Fruit fly (Drosophila melanogaster) whole organism, embryonic: Measurements from ENCODE around the gene Lcp65Ac.

Source experiments
- CG10209 ChIP-seq: fragments of 200-800 bp; sonication (Bioruptor generic); optimal IDR thresholded peaks from 3 replicates; lab custom pipeline; 2017; ENCODE audit warnings: missing biosample characterization, mild to moderate bottlenecking, missing genetic modification characterization, missing genetic modification reagents
- CG11560 ChIP-seq: fragments of 200-800 bp; sonication (Bioruptor generic); IDR thresholded peaks from 3 replicates; pipeline ENCODE4 v1.3.6; 2022; ENCODE audit warnings: missing biosample characterization, missing genetic modification characterization
- CG11696 ChIP-seq: fragments of 200-800 bp; sonication (Bioruptor generic); IDR thresholded peaks from 2 replicates; pipeline ENCODE4 v1.3.6; 2022; ENCODE audit warnings: missing biosample characterization, missing genetic modification characterization
- CG12155 ChIP-seq: fragments of 200-800 bp; sonication (Bioruptor generic); optimal IDR thresholded peaks from 3 replicates; lab custom pipeline; 2016; ENCODE audit warnings: missing biosample characterization, missing genetic modification characterization
- CG12219 ChIP-seq: fragments of 200-800 bp; sonication (Bioruptor generic); optimal IDR thresholded peaks from 3 replicates; lab custom pipeline; 2018; ENCODE audit warnings: missing biosample characterization, mild to moderate bottlenecking, missing genetic modification characterization
- CG12744 ChIP-seq: fragments of 200-800 bp; sonication (Bioruptor generic); optimal IDR thresholded peaks from 2 replicates; lab custom pipeline; 2016; ENCODE audit warnings: missing biosample characterization, missing genetic modification characterization
- CG13894 ChIP-seq: fragments of 200-800 bp; sonication (Bioruptor generic); optimal IDR thresholded peaks from 3 replicates; lab custom pipeline; 2018; ENCODE audit warnings: missing biosample characterization, mild to moderate bottlenecking, missing genetic modification characterization, moderate library complexity
- CG16863 ChIP-seq: fragments of 200-800 bp; sonication (Bioruptor generic); optimal IDR thresholded peaks from 3 replicates; lab custom pipeline; 2016; ENCODE audit warnings: missing biosample characterization, missing genetic modification characterization
- CG17912 ChIP-seq: fragments of 200-800 bp; sonication (Bioruptor generic); optimal IDR thresholded peaks from 2 replicates; lab custom pipeline; 2018; ENCODE audit warnings: missing biosample characterization, mild to moderate bottlenecking, missing genetic modification characterization
- CG31365 ChIP-seq: fragments of 200-800 bp; sonication (Bioruptor generic); optimal IDR thresholded peaks from 2 replicates; lab custom pipeline; 2018; ENCODE audit warnings: missing biosample characterization, mild to moderate bottlenecking, missing genetic modification characterization
- CG3407 ChIP-seq: fragments of 200-800 bp; sonication (Bioruptor generic); optimal IDR thresholded peaks from 2 replicates; lab custom pipeline; 2018; ENCODE audit warnings: missing biosample characterization, mild to moderate bottlenecking, missing genetic modification characterization
- CG3726 ChIP-seq: fragments of 200-800 bp; sonication (Bioruptor generic); IDR thresholded peaks from 3 replicates; pipeline ENCODE4, ENCODE4 v1.3.6; 2022; ENCODE audit warnings: missing biosample characterization, missing genetic modification characterization
- CG5180 ChIP-seq: fragments of 200-800 bp; sonication (Bioruptor generic); optimal IDR thresholded peaks from 3 replicates; lab custom pipeline; 2017; ENCODE audit warnings: missing biosample characterization, missing genetic modification characterization, mild to moderate bottlenecking, moderate library complexity, missing genetic modification reagents
- CG7987 ChIP-seq: fragments of 200-800 bp; sonication (Bioruptor generic); optimal IDR thresholded peaks from 2 replicates; lab custom pipeline; 2018; ENCODE audit warnings: missing biosample characterization, mild to moderate bottlenecking, missing genetic modification characterization, moderate library complexity
- CoRest ChIP-seq: fragments of 200-800 bp; sonication (Bioruptor generic); optimal IDR thresholded peaks from 3 replicates; lab custom pipeline; 2018; ENCODE audit warnings: missing biosample characterization, mild to moderate bottlenecking, missing genetic modification characterization, moderate library complexity
- D ChIP-seq, 2 experiments: fragments of 200-800 bp in 1 of 2; fragments of >200 bp in 1 of 2; sonication (Bioruptor generic) in 1 of 2; optimal IDR thresholded peaks; 2 replicates in 1 of 2; 3 replicates in 1 of 2; lab custom pipeline; 2017; ENCODE audit warnings: mild to moderate bottlenecking in 1 of 2, missing biosample characterization in 1 of 2, missing genetic modification characterization in 1 of 2, missing genetic modification reagents in 1 of 2
- Dbx ChIP-seq: fragments of 200-800 bp; sonication (Bioruptor generic); IDR thresholded peaks from 3 replicates; pipeline ENCODE4 v1.3.6; 2022; ENCODE audit warnings: missing biosample characterization, missing genetic modification characterization
- Deaf1 ChIP-seq: fragments of 200-800 bp; optimal IDR thresholded peaks from 3 replicates; lab custom pipeline; 2019; ENCODE audit warnings: missing biosample characterization, mild to moderate bottlenecking, missing genetic modification characterization, moderate library complexity
- Ets65A ChIP-seq: fragments of 200-800 bp; sonication (Bioruptor generic); peaks from one replicate; lab custom pipeline; 2016; ENCODE audit warnings: missing biosample characterization, missing genetic modification characterization
- Max ChIP-seq: fragments of 200-800 bp; sonication (Bioruptor generic); optimal IDR thresholded peaks from 2 replicates; lab custom pipeline; 2016; ENCODE audit warnings: missing biosample characterization, mild to moderate bottlenecking, missing genetic modification characterization
- Med ChIP-seq: fragments of 200-800 bp; sonication (Bioruptor generic); peaks from one replicate; lab custom pipeline; 2016; ENCODE audit warnings: missing biosample characterization, missing genetic modification characterization, mild to moderate bottlenecking, inconsistent platforms, moderate library complexity
- Mes4 ChIP-seq: fragments of 200-800 bp; sonication (Bioruptor generic); optimal IDR thresholded peaks from 2 replicates; lab custom pipeline; 2016; ENCODE audit warnings: missing biosample characterization, missing genetic modification characterization
- Nf-YB ChIP-seq: fragments of 200-800 bp; sonication (Bioruptor generic); optimal IDR thresholded peaks from 3 replicates; lab custom pipeline; 2019; ENCODE audit warnings: missing biosample characterization, mild to moderate bottlenecking, missing genetic modification characterization, moderate library complexity
- Nf-YC ChIP-seq: fragments of 200-800 bp; optimal IDR thresholded peaks from 3 replicates; lab custom pipeline; 2019; ENCODE audit warnings: missing biosample characterization, mild to moderate bottlenecking, missing genetic modification characterization, moderate library complexity
- Oaz ChIP-seq: fragments of 200-800 bp; sonication (Bioruptor generic); IDR thresholded peaks from 2 replicates; pipeline ENCODE4 v1.3.6; 2022; ENCODE audit warnings: missing biosample characterization, missing genetic modification characterization
- Side ChIP-seq: fragments of 200-800 bp; sonication (Bioruptor generic); optimal IDR thresholded peaks from 2 replicates; lab custom pipeline; 2016; ENCODE audit warnings: missing biosample characterization, missing genetic modification characterization
- TFAM ChIP-seq: fragments of 200-800 bp; sonication (Bioruptor generic); optimal IDR thresholded peaks from 2 replicates; lab custom pipeline; 2017; ENCODE audit warnings: missing biosample characterization, missing genetic modification characterization, inconsistent platforms
- ab ChIP-seq: fragments of 200-800 bp; sonication (Bioruptor generic); optimal IDR thresholded peaks from 2 replicates; lab custom pipeline; 2016; ENCODE audit warnings: missing biosample characterization, missing genetic modification characterization
- ash1 ChIP-seq: fragments of 200-800 bp; sonication (Bioruptor generic); optimal IDR thresholded peaks from 2 replicates; lab custom pipeline; 2018; ENCODE audit warnings: missing biosample characterization, mild to moderate bottlenecking, missing genetic modification characterization
- bigmax ChIP-seq: fragments of 200-800 bp; sonication (Bioruptor generic); optimal IDR thresholded peaks from 2 replicates; lab custom pipeline; 2018; ENCODE audit warnings: missing biosample characterization, mild to moderate bottlenecking, missing genetic modification characterization
- chinmo ChIP-seq: fragments of 200-800 bp; sonication (Bioruptor generic); IDR thresholded peaks from 4 replicates; pipeline ENCODE4 v1.3.6; 2022; ENCODE audit warnings: missing biosample characterization, missing genetic modification characterization; ENCODE audit not compliant: partially characterized antibody
- ci ChIP-seq: fragments of 200-800 bp; sonication (Bioruptor generic); IDR thresholded peaks from 3 replicates; pipeline ENCODE4 v1.3.6; 2022; ENCODE audit warnings: missing biosample characterization, missing genetic modification characterization
- dan ChIP-seq: fragments of 200-800 bp; sonication (Bioruptor generic); IDR thresholded peaks from 2 replicates; pipeline ENCODE4 v1.3.6; 2022; ENCODE audit warnings: missing biosample characterization, missing genetic modification characterization
- disco-r ChIP-seq: fragments of 200-800 bp; sonication (Bioruptor generic); optimal IDR thresholded peaks from 2 replicates; lab custom pipeline; 2016; ENCODE audit warnings: missing biosample characterization, missing genetic modification characterization
- ewg ChIP-seq: fragments of 200-800 bp; sonication (Bioruptor generic); optimal IDR thresholded peaks from 3 replicates; lab custom pipeline; 2017; ENCODE audit warnings: mild to moderate bottlenecking, missing biosample characterization, missing genetic modification reagents, missing genetic modification characterization
- grn ChIP-seq: fragments of 200-800 bp; sonication (Bioruptor generic); optimal IDR thresholded peaks from 3 replicates; lab custom pipeline; 2017; ENCODE audit warnings: missing biosample characterization, missing genetic modification characterization
- lov ChIP-seq, 2 experiments: fragments of 200-800 bp in 1 of 2; fragments of >200 bp in 1 of 2; sonication (Bioruptor generic) in 1 of 2; IDR thresholded peaks in 1 of 2; optimal IDR thresholded peaks in 1 of 2; 2 replicates in 1 of 2; 3 replicates in 1 of 2; pipeline versions ENCODE4 v1.3.6 to Lab custom; 2017 to 2022; ENCODE audit warnings: missing biosample characterization in 1 of 2, missing genetic modification characterization in 1 of 2
- nerfin-1 ChIP-seq: fragments of 200-800 bp; sonication (Bioruptor generic); optimal IDR thresholded peaks from 3 replicates; lab custom pipeline; 2019; ENCODE audit warnings: missing biosample characterization, mild to moderate bottlenecking, missing genetic modification characterization, moderate library complexity
- onecut ChIP-seq: fragments of 200-800 bp; sonication (Bioruptor generic); IDR thresholded peaks from 2 replicates; pipeline ENCODE4 v1.3.6; 2022; ENCODE audit warnings: missing biosample characterization, missing genetic modification characterization
- p53 ChIP-seq: fragments of 200-800 bp; sonication (Bioruptor generic); optimal IDR thresholded peaks from 2 replicates; lab custom pipeline; 2016; ENCODE audit warnings: missing biosample characterization, missing genetic modification characterization
- scrt ChIP-seq: fragments of 200-800 bp; sonication (Bioruptor generic); optimal IDR thresholded peaks from 2 replicates; lab custom pipeline; 2018; ENCODE audit warnings: missing biosample characterization, mild to moderate bottlenecking, missing genetic modification characterization, moderate library complexity
- seq ChIP-seq: fragments of 200-800 bp; sonication (Bioruptor generic); IDR thresholded peaks from 2 replicates; pipeline ENCODE4 v1.3.6; 2022; ENCODE audit warnings: missing biosample characterization, missing genetic modification characterization
- so ChIP-seq: fragments of 200-800 bp; sonication (Bioruptor generic); IDR thresholded peaks from 3 replicates; pipeline ENCODE4 v1.3.6; 2022; ENCODE audit warnings: missing biosample characterization, missing genetic modification characterization
- sr ChIP-seq: fragments of 200-800 bp; sonication (Bioruptor generic); IDR thresholded peaks from 3 replicates; pipeline ENCODE4 v1.3.6; 2022; ENCODE audit warnings: missing biosample characterization, missing genetic modification characterization
- tup ChIP-seq: fragments of 200-800 bp; sonication (Bioruptor generic); optimal IDR thresholded peaks from 2 replicates; lab custom pipeline; 2016; ENCODE audit warnings: missing biosample characterization, mild to moderate bottlenecking, missing genetic modification characterization, moderate library complexity
- vfl ChIP-seq: fragments of 200-800 bp; sonication (Bioruptor generic); optimal IDR thresholded peaks from 2 replicates; lab custom pipeline; 2016; ENCODE audit warnings: missing biosample characterization, missing genetic modification characterization
- zen ChIP-seq: fragments of 200-800 bp; sonication (Bioruptor generic); optimal IDR thresholded peaks from 3 replicates; lab custom pipeline; 2018; ENCODE audit warnings: missing biosample characterization, mild to moderate bottlenecking, missing genetic modification characterization, moderate library complexity
- zen2 ChIP-seq: fragments of 200-800 bp; sonication (Bioruptor generic); IDR thresholded peaks from 3 replicates; pipeline ENCODE4 v1.3.6; 2022; ENCODE audit warnings: missing biosample characterization, missing genetic modification characterization; ENCODE audit not compliant: partially characterized antibody

Gene Lcp65Ac

DNA sequence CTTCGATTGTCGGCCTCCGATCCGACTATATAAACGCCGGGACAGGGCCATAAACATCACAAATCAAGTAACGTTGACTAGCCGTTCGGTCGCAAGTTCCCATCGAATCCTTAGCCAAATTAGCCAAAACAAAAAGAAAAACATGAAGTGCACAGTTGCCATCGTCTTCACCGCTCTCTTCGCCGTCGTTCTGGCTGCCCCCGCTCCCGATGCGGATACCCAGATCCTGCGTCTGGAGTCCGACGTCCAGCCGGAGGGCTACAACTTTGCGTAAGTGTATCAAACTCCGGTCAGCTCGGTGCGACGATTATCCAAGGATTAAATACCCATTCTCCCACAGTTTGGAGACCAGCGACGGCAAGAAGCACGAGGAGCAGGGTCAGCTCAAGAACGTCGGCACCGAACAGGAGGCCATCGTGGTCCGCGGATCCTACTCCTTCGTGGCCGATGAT lies at the start of gene Lcp65Ac:
Gene Lcp65Ac (plus strand): TSS at position 51 of the 452 bp plus-strand sequence.
- no peak for TF ChIP-seq zen (tag; lab: Kevin White, UChicago)
- no peak for TF ChIP-seq ab (GFP tag; lab: Kevin White, UChicago)
- 0 out of 3 replicates have a peak, but pooled peaks have one; percentile 6 for TF ChIP-seq Dbx (GFP tag; lab: Robert Waterston, UW)
- TF ChIP-seq so (GFP tag; lab: Robert Waterston, UW): no peak
- TF ChIP-seq Ets65A (GFP tag; lab: Kevin White, UChicago): peak; percentile 93
- no peak for TF ChIP-seq ash1 (GFP tag; lab: Kevin White, UChicago)

DNA sequence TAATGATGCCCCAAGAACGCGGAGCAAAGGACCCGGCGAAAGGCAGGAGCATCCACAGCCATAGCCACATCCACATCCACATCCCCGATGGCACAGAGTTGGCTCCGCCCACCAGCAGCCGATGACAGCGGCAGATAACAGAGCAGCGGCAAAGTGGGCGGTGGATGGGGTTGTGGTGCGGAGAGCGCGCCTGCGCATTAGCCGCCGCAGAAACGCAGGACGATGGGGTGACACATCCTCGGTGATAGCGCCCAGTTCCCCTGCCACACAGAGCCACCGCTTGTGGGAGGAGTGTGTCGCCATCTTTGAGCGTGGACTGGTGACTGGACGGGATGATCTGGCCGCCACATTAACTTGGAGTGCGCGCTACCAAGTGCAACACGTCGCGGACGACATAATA lies 47.3 kb upstream of the Lcp65Ac start, which contains the start of gene Ets65A:
Gene Ets65A (plus strand): TSS at position 348 of the 400 bp plus-strand sequence.
- TF ChIP-seq Ets65A (GFP tag; lab: Kevin White, UChicago): peak; percentile 47
- TF ChIP-seq CG11560 (tag; lab: Robert Waterston, UW): 0 out of 3 replicates have a peak, but pooled peaks have one; percentile 28
- TF ChIP-seq chinmo (GFP tag; lab: Robert Waterston, UW): 0 out of 4 replicates have a peak, but pooled peaks have one; percentile 12
- peak; percentile 3 for TF ChIP-seq grn
- TF ChIP-seq CG12744 (GFP tag; lab: Kevin White, UChicago): no peak
- no peak for TF ChIP-seq CG16863
- TF ChIP-seq ewg (GFP tag; lab: Kevin White, UChicago): peak; percentile 79
- TF ChIP-seq lov (optimal IDR thresholded peaks at IDR 0.05; lab: Kevin White, UChicago): no peak
- 0 out of 3 replicates have a peak, but pooled peaks have one; percentile 11 for TF ChIP-seq lov (GFP tag; IDR thresholded peaks at IDR 0.05; lab: Robert Waterston, UW)
- no peak for TF ChIP-seq CG3726
- no peak for TF ChIP-seq vfl
- no peak for TF ChIP-seq CG12155 (GFP tag; lab: Kevin White, UChicago)
- TF ChIP-seq seq (GFP tag; lab: Robert Waterston, UW): peak; percentile 68; the same call in 1 of the 2 replicates
- TF ChIP-seq CG17912 (GFP tag; lab: Kevin White, UChicago): no peak
- TF ChIP-seq Nf-YC (tag; lab: Kevin White, UChicago): peak; percentile 91
- 0 out of 3 replicates have a peak, but pooled peaks have one; percentile 12 for TF ChIP-seq zen2
- no peak for TF ChIP-seq tup (GFP tag; lab: Kevin White, UChicago)
- no peak for TF ChIP-seq scrt (GFP tag; lab: Kevin White, UChicago)
- TF ChIP-seq dan (GFP tag; lab: Robert Waterston, UW): 0 out of 2 replicates have a peak, but pooled peaks have one; percentile 16
- TF ChIP-seq CG13894 (tag; lab: Kevin White, UChicago): no peak
- TF ChIP-seq CG12219 (GFP tag; lab: Kevin White, UChicago): no peak
- TF ChIP-seq sr: no peak
- TF ChIP-seq Deaf1 (tag; lab: Kevin White, UChicago): peak; percentile 34
- no peak for TF ChIP-seq Max (GFP tag; lab: Kevin White, UChicago)
- no peak for TF ChIP-seq D (optimal IDR thresholded peaks at IDR 0.05; lab: Kevin White, UChicago)
- no peak for TF ChIP-seq D (GFP tag; optimal IDR thresholded peaks at IDR 0.05; lab: Kevin White, UChicago)
- TF ChIP-seq Med (GFP tag; lab: Kevin White, UChicago): peak; percentile 42
- TF ChIP-seq p53 (GFP tag; lab: Kevin White, UChicago): no peak
- no peak for TF ChIP-seq CoRest (tag; lab: Kevin White, UChicago)
- TF ChIP-seq nerfin-1 (tag; lab: Kevin White, UChicago): no peak
- TF ChIP-seq TFAM (GFP tag; lab: Kevin White, UChicago): no peak
- TF ChIP-seq CG5180 (GFP tag; lab: Kevin White, UChicago): no peak
- peak; percentile 75 for TF ChIP-seq Nf-YB

DNA sequence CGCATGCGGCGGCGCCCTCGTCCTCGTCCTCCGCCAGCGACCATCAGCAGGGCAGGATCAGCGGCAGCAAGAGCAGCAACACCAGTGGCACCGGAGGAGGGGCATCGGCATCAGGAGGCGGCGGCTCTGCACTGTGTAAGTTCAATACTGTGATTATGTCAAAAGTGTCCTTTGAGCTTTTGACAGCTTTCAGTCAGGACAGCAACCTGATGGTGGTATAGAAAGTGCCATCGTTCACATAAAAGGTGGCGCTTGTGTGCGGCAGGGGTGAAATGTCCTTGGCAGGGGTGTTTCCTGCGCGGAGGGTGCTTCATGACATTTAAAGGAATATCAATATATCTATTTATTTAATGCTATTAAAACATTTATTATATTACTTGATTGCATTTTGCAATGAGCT lies 41.0 kb upstream of the Lcp65Ac start:
- TF ChIP-seq CG31365: no peak
- no peak for TF ChIP-seq Mes4
- 0 out of 3 replicates have a peak, but pooled peaks have one; percentile 25 for TF ChIP-seq ci (GFP tag; lab: Robert Waterston, UW)
- 0 out of 2 replicates have a peak, but pooled peaks have one; percentile 6 for TF ChIP-seq onecut (GFP tag; lab: Robert Waterston, UW)
- no peak for TF ChIP-seq CG10209 (GFP tag; lab: Kevin White, UChicago)
- TF ChIP-seq CG7987 (GFP tag; lab: Kevin White, UChicago): no peak
- no peak for TF ChIP-seq disco-r
- no peak for TF ChIP-seq CG11696 (GFP tag; lab: Robert Waterston, UW)
- no peak for TF ChIP-seq CG3407
- 0 out of 2 replicates have a peak, but pooled peaks have one; percentile 5 for TF ChIP-seq Oaz (GFP tag; lab: Robert Waterston, UW)
- no peak for TF ChIP-seq bigmax (GFP tag; lab: Kevin White, UChicago)
- TF ChIP-seq Side (GFP tag; lab: Kevin White, UChicago): no peak
